Fruit fly (Drosophila melanogaster): ENCODE data around the gene DIP-iota.

DNA sequence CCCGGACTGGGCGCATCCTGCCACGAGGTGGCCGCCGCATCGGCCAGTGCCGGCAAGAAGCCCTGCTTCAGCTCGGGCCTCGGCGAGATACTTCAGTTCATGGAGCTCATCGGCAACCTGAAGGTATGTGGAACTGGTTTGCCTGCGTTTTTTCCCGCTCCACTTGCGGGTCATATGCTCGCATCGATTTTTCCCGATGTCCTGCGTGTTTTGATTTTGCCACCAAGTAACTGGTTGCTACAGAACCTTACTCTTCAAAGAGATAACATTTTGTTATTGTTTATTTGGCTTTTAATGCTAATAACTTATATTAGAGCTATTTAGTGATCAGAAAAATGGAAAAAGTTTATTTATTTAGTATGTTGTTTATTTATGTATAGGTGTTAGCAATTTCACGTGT, 8.3 kb downstream of the DIP-iota start:
- TF ChIP-seq fd59A (GFP tag; optimal IDR thresholded peaks at IDR 0.05): no peak
- no peak for TF ChIP-seq Lpt (GFP tag; optimal IDR thresholded peaks at IDR 0.05)
- TF ChIP-seq Smox (GFP tag; optimal IDR thresholded peaks at IDR 0.05): no peak
- no peak for TF ChIP-seq net (GFP tag; optimal IDR thresholded peaks at IDR 0.05)
- no peak for TF ChIP-seq vri (GFP tag; optimal IDR thresholded peaks at IDR 0.05)
- TF ChIP-seq acj6 (GFP tag; optimal IDR thresholded peaks at IDR 0.05): no peak
- TF ChIP-seq svp (GFP tag): no peak
- no peak for TF ChIP-seq Eip75B (GFP tag; optimal IDR thresholded peaks at IDR 0.05)
- no peak for TF ChIP-seq CG10669 (GFP tag; optimal IDR thresholded peaks at IDR 0.05)
- TF ChIP-seq spab (GFP tag; optimal IDR thresholded peaks at IDR 0.05): no peak

All from whole organism, prepupa.